Worm (Caenorhabditis elegans) whole organism, early embryonic: ENCODE measurements around the gene cdh-3.

Experiments used
- B0310.2 ChIP-seq: sonication (generic microtip); optimal IDR thresholded peaks from 2 replicates; lab custom pipeline; 2016; ENCODE audit warnings: mild to moderate bottlenecking, missing genetic modification characterization, missing compliant biosample characterization
- F13C5.2 ChIP-seq: sonication (generic microtip); optimal IDR thresholded peaks from 2 replicates; lab custom pipeline; 2017; ENCODE audit warnings: mild to moderate bottlenecking, missing genetic modification characterization, inconsistent platforms, missing compliant biosample characterization
- ceh-36 ChIP-seq: sonication (generic microtip); optimal IDR thresholded peaks from 2 replicates; lab custom pipeline; 2016; ENCODE audit warnings: missing genetic modification characterization, inconsistent platforms, missing compliant biosample characterization

ce11 chrIII:7729062-7729461 lies 25.2 kb downstream of the cdh-3 start:
- TF ChIP-seq F13C5.2 (tag; lab: Kevin White, UChicago) = no peak
- TF ChIP-seq ceh-36 = no peak
- TF ChIP-seq B0310.2 (tag; lab: Kevin White, UChicago) = no peak
